Worm (Caenorhabditis elegans) whole organism, L2 larva: Measurements from ENCODE around the gene unc-41.

Source experiments
- C34F6.9 ChIP-seq: fragments of 150-350 bp; optimal IDR thresholded peaks from 2 replicates; lab custom pipeline; 2014; ENCODE audit warnings: missing biosample characterization, missing genetic modification characterization
- F13H6.1 ChIP-seq: sonication (generic microtip); optimal IDR thresholded peaks from 2 replicates; lab custom pipeline; 2016; ENCODE audit warnings: missing genetic modification characterization, missing compliant biosample characterization
- R02D3.7 ChIP-seq: fragments of 150-350 bp; optimal IDR thresholded peaks from 2 replicates; lab custom pipeline; 2014; ENCODE audit warnings: missing biosample characterization, missing genetic modification characterization
- Y55F3AM.14 ChIP-seq: fragments of 200-800 bp; sonication (Bioruptor generic); optimal IDR thresholded peaks from 2 replicates; lab custom pipeline; 2018; ENCODE audit warnings: mild to moderate bottlenecking, missing genetic modification characterization, missing compliant biosample characterization
- ZK546.5 ChIP-seq: sonication (generic microtip); optimal IDR thresholded peaks from 2 replicates; lab custom pipeline; 2017; ENCODE audit warnings: missing biosample characterization, missing genetic modification characterization
- alr-1 ChIP-seq: fragments of 150-350 bp; optimal IDR thresholded peaks from 2 replicates; lab custom pipeline; 2014; ENCODE audit warnings: missing biosample characterization, missing genetic modification characterization
- aly-2 ChIP-seq: fragments of 150-350 bp; optimal IDR thresholded peaks from 2 replicates; lab custom pipeline; 2014; ENCODE audit warnings: missing biosample characterization, missing genetic modification characterization
- ama-1 ChIP-seq: fragments of 150-350 bp; optimal IDR thresholded peaks from 2 replicates; lab custom pipeline; 2018; ENCODE audit warnings: inconsistent platforms
- blmp-1 ChIP-seq: sonication (generic microtip); optimal IDR thresholded peaks from 2 replicates; lab custom pipeline; 2017; ENCODE audit warnings: missing genetic modification characterization, mild to moderate bottlenecking, missing compliant biosample characterization, antibody characterized with exemption, moderate library complexity; ENCODE audit not compliant: insufficient read depth
- ceh-82 ChIP-seq: fragments of 150-350 bp; optimal IDR thresholded peaks from 2 replicates; lab custom pipeline; 2014; ENCODE audit warnings: missing biosample characterization, missing genetic modification characterization
- crh-2 ChIP-seq: sonication (generic microtip); optimal IDR thresholded peaks from 2 replicates; lab custom pipeline; 2017; ENCODE audit warnings: missing biosample characterization, missing genetic modification characterization
- dmd-4 ChIP-seq: sonication (generic microtip); optimal IDR thresholded peaks from 2 replicates; lab custom pipeline; 2017; ENCODE audit warnings: missing biosample characterization, missing genetic modification characterization
- elt-1 ChIP-seq: fragments of 150-350 bp; optimal IDR thresholded peaks from 2 replicates; lab custom pipeline; 2014; ENCODE audit warnings: missing biosample characterization, missing genetic modification characterization
- lin-11 ChIP-seq: fragments of 150-350 bp; sonication (generic microtip); optimal IDR thresholded peaks from 2 replicates; lab custom pipeline; 2014; ENCODE audit warnings: missing biosample characterization, missing genetic modification characterization, inconsistent platforms, mixed read lengths
- lin-13 ChIP-seq: fragments of 150-350 bp; optimal IDR thresholded peaks from 2 replicates; lab custom pipeline; 2014; ENCODE audit warnings: missing biosample characterization, missing genetic modification reagents, missing genetic modification characterization
- lin-39 ChIP-seq: fragments of 150-350 bp; optimal IDR thresholded peaks from 2 replicates; lab custom pipeline; 2014; ENCODE audit warnings: missing biosample characterization, missing genetic modification reagents, missing genetic modification characterization
- lsy-2 ChIP-seq, 2 experiments: fragments of 150-350 bp in 1 of 2; sonication (generic microtip) in 1 of 2; optimal IDR thresholded peaks; 2 replicates each; lab custom pipeline; 2014 to 2017; ENCODE audit warnings: missing biosample characterization in 2 of 2, missing genetic modification characterization in 2 of 2
- mab-5 ChIP-seq: fragments of 150-350 bp; optimal IDR thresholded peaks from 2 replicates; lab custom pipeline; 2014; ENCODE audit warnings: missing biosample characterization, missing genetic modification characterization
- mbf-1 ChIP-seq: sonication (generic microtip); optimal IDR thresholded peaks from 2 replicates; lab custom pipeline; 2017; ENCODE audit warnings: missing biosample characterization, missing genetic modification characterization
- mdl-1 ChIP-seq, 2 experiments: fragments of 150-350 bp in 1 of 2; sonication (generic microtip) in 1 of 2; optimal IDR thresholded peaks; 2 replicates each; lab custom pipeline; 2017; ENCODE audit warnings: missing biosample characterization in 2 of 2, missing genetic modification characterization in 2 of 2
- nhr-10 ChIP-seq: sonication (generic microtip); optimal IDR thresholded peaks from 2 replicates; lab custom pipeline; 2017; ENCODE audit warnings: missing biosample characterization, missing genetic modification characterization
- nhr-11 ChIP-seq: fragments of 150-350 bp; optimal IDR thresholded peaks from 2 replicates; lab custom pipeline; 2014; ENCODE audit warnings: missing biosample characterization, missing genetic modification characterization
- nhr-12 ChIP-seq: fragments of 150-350 bp; optimal IDR thresholded peaks from 2 replicates; lab custom pipeline; 2014; ENCODE audit warnings: missing biosample characterization, missing genetic modification characterization
- nhr-129 ChIP-seq: fragments of 150-350 bp; optimal IDR thresholded peaks from 2 replicates; lab custom pipeline; 2014; ENCODE audit warnings: missing biosample characterization, missing genetic modification characterization
- nhr-21 ChIP-seq: fragments of 150-350 bp; optimal IDR thresholded peaks from 2 replicates; lab custom pipeline; 2014; ENCODE audit warnings: missing biosample characterization, missing genetic modification characterization
- nhr-237 ChIP-seq: fragments of 150-350 bp; optimal IDR thresholded peaks from 2 replicates; lab custom pipeline; 2014; ENCODE audit warnings: missing biosample characterization, missing genetic modification characterization
- nhr-25 ChIP-seq: fragments of 150-350 bp; sonication (generic microtip); optimal IDR thresholded peaks from 3 replicates; lab custom pipeline; 2014; ENCODE audit warnings: missing biosample characterization, missing genetic modification characterization
- nhr-6 ChIP-seq: fragments of 150-350 bp; optimal IDR thresholded peaks from 2 replicates; lab custom pipeline; 2014; ENCODE audit warnings: missing biosample characterization, missing genetic modification characterization
- nhr-77 ChIP-seq: fragments of 150-350 bp; optimal IDR thresholded peaks from 2 replicates; lab custom pipeline; 2014; ENCODE audit warnings: missing biosample characterization, missing genetic modification characterization
- sem-4 ChIP-seq: fragments of 150-350 bp; optimal IDR thresholded peaks from 2 replicates; lab custom pipeline; 2014; ENCODE audit warnings: missing biosample characterization, missing genetic modification reagents, missing genetic modification characterization
- skn-1 ChIP-seq: sonication (generic microtip); optimal IDR thresholded peaks from 2 replicates; lab custom pipeline; 2017; ENCODE audit warnings: missing biosample characterization, missing genetic modification characterization
- sma-3 ChIP-seq: sonication (generic microtip); optimal IDR thresholded peaks from 2 replicates; lab custom pipeline; 2016; ENCODE audit warnings: missing genetic modification reagents, missing genetic modification characterization, missing compliant biosample characterization
- sma-9 ChIP-seq, 2 experiments: fragments of 150-350 bp in 1 of 2; sonication (generic microtip) in 1 of 2; optimal IDR thresholded peaks; 2 replicates each; lab custom pipeline; 2014 to 2016; ENCODE audit warnings: missing genetic modification characterization in 2 of 2, mild to moderate bottlenecking in 1 of 2, missing biosample characterization in 1 of 2, missing compliant biosample characterization in 1 of 2, missing genetic modification reagents in 1 of 2, moderate library complexity in 1 of 2
- snpc-4 ChIP-seq: fragments of 150-350 bp; optimal IDR thresholded peaks from 2 replicates; lab custom pipeline; 2014; ENCODE audit warnings: missing biosample characterization, missing genetic modification characterization
- unc-39 ChIP-seq: fragments of 150-350 bp; optimal IDR thresholded peaks from 2 replicates; lab custom pipeline; 2014; ENCODE audit warnings: missing biosample characterization, missing genetic modification characterization
- unc-55 ChIP-seq: fragments of 150-350 bp; sonication (generic microtip); optimal IDR thresholded peaks from 3 replicates; lab custom pipeline; 2014; ENCODE audit warnings: missing biosample characterization, missing genetic modification reagents, missing genetic modification characterization
- unc-62 ChIP-seq: fragments of 150-350 bp; optimal IDR thresholded peaks from 2 replicates; lab custom pipeline; 2014; ENCODE audit warnings: missing biosample characterization, missing genetic modification reagents, missing genetic modification characterization
- zag-1 ChIP-seq: fragments of 150-350 bp; optimal IDR thresholded peaks from 2 replicates; lab custom pipeline; 2014; ENCODE audit warnings: missing biosample characterization, missing genetic modification characterization
- ztf-1 ChIP-seq: fragments of 200-800 bp; sonication (Bioruptor generic); conservative IDR thresholded peaks from 2 replicates; pipeline ENCODE4 v1.3.6; 2022; ENCODE audit warnings: missing genetic modification characterization, missing compliant biosample characterization
- ztf-11 ChIP-seq: sonication (generic microtip); optimal IDR thresholded peaks from 2 replicates; lab custom pipeline; 2017; ENCODE audit warnings: missing biosample characterization, missing genetic modification characterization
- ztf-4 ChIP-seq: fragments of 150-350 bp; optimal IDR thresholded peaks from 2 replicates; lab custom pipeline; 2014; ENCODE audit warnings: missing biosample characterization, missing genetic modification characterization

Gene unc-41

ce11 chrV:10011623-10012022 lies 35.6 kb upstream of the unc-41 start, which contains the start of gene lea-1:
TSS of gene lea-1 (plus strand) at chrV:10011923.
- TF ChIP-seq sem-4 (tag; lab: Kevin White, UChicago), result no peak
- TF ChIP-seq nhr-6 (tag; lab: Kevin White, UChicago), result no peak
- TF ChIP-seq ama-1, result no peak
- TF ChIP-seq nhr-10 (tag; lab: Kevin White, UChicago), result no peak
- no peak for TF ChIP-seq unc-39 (tag; lab: Kevin White, UChicago)
- no peak for TF ChIP-seq lin-11
- no peak for TF ChIP-seq F13H6.1 (tag; lab: Kevin White, UChicago)
- no peak for TF ChIP-seq alr-1 (tag; lab: Kevin White, UChicago)
- no peak for TF ChIP-seq lin-39 (tag; lab: Kevin White, UChicago)
- no peak for TF ChIP-seq nhr-77
- no peak for TF ChIP-seq crh-2 (tag; lab: Kevin White, UChicago)
- no peak for TF ChIP-seq sma-9 (GFP tag; optimal IDR thresholded peaks at IDR 0.05; lab: Kevin White, UChicago)
- TF ChIP-seq sma-9 (tag; optimal IDR thresholded peaks at IDR 0.05; lab: Kevin White, UChicago), result no peak
- TF ChIP-seq aly-2, result no peak
- no peak for TF ChIP-seq unc-62 (GFP tag; lab: Kevin White, UChicago)

- no peak for TF ChIP-seq nhr-21 (tag; lab: Kevin White, UChicago)
Measured at ce11 chrV:10007484-10007883, 31.4 kb upstream of the unc-41 start.

- TF ChIP-seq mdl-1 (tag; optimal IDR thresholded peaks at IDR 0.05; lab: Kevin White, UChicago) (no peak), nhr-129 (tag; lab: Kevin White, UChicago) (peak; percentile 10)
Measured at ce11 chrV:10006374-10006773, 30.3 kb upstream of the unc-41 start.

ce11 chrV:10004048-10004761 lies 28.2 kb upstream of the unc-41 start, which contains the start of gene uda-1:
TSS of gene uda-1 (plus strand) at chrV:10004755.
- TF ChIP-seq crh-2 (tag; lab: Kevin White, UChicago) (peak; percentile 6), blmp-1 (tag; lab: Kevin White, UChicago) (peak; percentile 61)

ce11 chrV:10003315-10003969 lies 27.4 kb upstream of the unc-41 start:
- TF ChIP-seq R02D3.7, result no peak
- no peak for TF ChIP-seq nhr-237
- peak; percentile 61 for TF ChIP-seq crh-2 (tag; lab: Kevin White, UChicago)
- no peak for TF ChIP-seq skn-1 (tag; lab: Kevin White, UChicago)
- TF ChIP-seq nhr-21 (tag; lab: Kevin White, UChicago), result peak; percentile 1
- TF ChIP-seq alr-1 (tag; lab: Kevin White, UChicago), result no peak
- TF ChIP-seq nhr-11 (tag; lab: Kevin White, UChicago), result peak; percentile 29
- no peak for TF ChIP-seq lin-39 (tag; lab: Kevin White, UChicago)
- TF ChIP-seq ztf-1 (GFP tag; lab: Robert Waterston, UW), result no peak
- TF ChIP-seq unc-55 (GFP tag; lab: Kevin White, UChicago), result peak; percentile 87
- no peak for TF ChIP-seq ztf-11
- no peak for TF ChIP-seq nhr-6 (tag; lab: Kevin White, UChicago)
- peak; percentile 38 for TF ChIP-seq nhr-25 (tag; lab: Kevin White, UChicago)
- TF ChIP-seq nhr-10 (tag; lab: Kevin White, UChicago), result no peak
- no peak for TF ChIP-seq elt-1
- no peak for TF ChIP-seq mbf-1
- peak; percentile 14 for TF ChIP-seq zag-1
- peak; percentile 71 for TF ChIP-seq C34F6.9 (tag; lab: Kevin White, UChicago)
- TF ChIP-seq sma-9 (GFP tag; optimal IDR thresholded peaks at IDR 0.05; lab: Kevin White, UChicago), result peak; percentile 52
- TF ChIP-seq sma-9 (tag; optimal IDR thresholded peaks at IDR 0.05; lab: Kevin White, UChicago), result no peak
- no peak for TF ChIP-seq ceh-82
- peak; percentile 72 for TF ChIP-seq nhr-129 (tag; lab: Kevin White, UChicago)
- no peak for TF ChIP-seq nhr-77
- no peak for TF ChIP-seq ZK546.5 (tag; lab: Kevin White, UChicago)
- no peak for TF ChIP-seq nhr-12 (tag; lab: Kevin White, UChicago)
- TF ChIP-seq mab-5 (tag; lab: Kevin White, UChicago), result peak; percentile 15
- no peak for TF ChIP-seq unc-39 (tag; lab: Kevin White, UChicago)
- TF ChIP-seq dmd-4 (tag; lab: Kevin White, UChicago), result no peak
- TF ChIP-seq sem-4 (tag; lab: Kevin White, UChicago), result peak; percentile 69
- TF ChIP-seq snpc-4 (tag; lab: Kevin White, UChicago), result peak; percentile 60
- TF ChIP-seq unc-62 (GFP tag; lab: Kevin White, UChicago), result no peak
- TF ChIP-seq lin-13 (GFP tag; lab: Kevin White, UChicago), result peak; percentile 70
- TF ChIP-seq ama-1, result no peak
- peak in 1 of 2 experiments; percentile 81 for TF ChIP-seq lsy-2 (tag; optimal IDR thresholded peaks at IDR 0.05; lab: Kevin White, UChicago)
- no peak for TF ChIP-seq sma-3 (GFP tag; lab: Kevin White, UChicago)
- TF ChIP-seq ztf-4, result no peak
- TF ChIP-seq Y55F3AM.14, result no peak
